Fruit fly (Drosophila melanogaster): ENCODE measurements around the gene bou.

bou gene

DNA sequence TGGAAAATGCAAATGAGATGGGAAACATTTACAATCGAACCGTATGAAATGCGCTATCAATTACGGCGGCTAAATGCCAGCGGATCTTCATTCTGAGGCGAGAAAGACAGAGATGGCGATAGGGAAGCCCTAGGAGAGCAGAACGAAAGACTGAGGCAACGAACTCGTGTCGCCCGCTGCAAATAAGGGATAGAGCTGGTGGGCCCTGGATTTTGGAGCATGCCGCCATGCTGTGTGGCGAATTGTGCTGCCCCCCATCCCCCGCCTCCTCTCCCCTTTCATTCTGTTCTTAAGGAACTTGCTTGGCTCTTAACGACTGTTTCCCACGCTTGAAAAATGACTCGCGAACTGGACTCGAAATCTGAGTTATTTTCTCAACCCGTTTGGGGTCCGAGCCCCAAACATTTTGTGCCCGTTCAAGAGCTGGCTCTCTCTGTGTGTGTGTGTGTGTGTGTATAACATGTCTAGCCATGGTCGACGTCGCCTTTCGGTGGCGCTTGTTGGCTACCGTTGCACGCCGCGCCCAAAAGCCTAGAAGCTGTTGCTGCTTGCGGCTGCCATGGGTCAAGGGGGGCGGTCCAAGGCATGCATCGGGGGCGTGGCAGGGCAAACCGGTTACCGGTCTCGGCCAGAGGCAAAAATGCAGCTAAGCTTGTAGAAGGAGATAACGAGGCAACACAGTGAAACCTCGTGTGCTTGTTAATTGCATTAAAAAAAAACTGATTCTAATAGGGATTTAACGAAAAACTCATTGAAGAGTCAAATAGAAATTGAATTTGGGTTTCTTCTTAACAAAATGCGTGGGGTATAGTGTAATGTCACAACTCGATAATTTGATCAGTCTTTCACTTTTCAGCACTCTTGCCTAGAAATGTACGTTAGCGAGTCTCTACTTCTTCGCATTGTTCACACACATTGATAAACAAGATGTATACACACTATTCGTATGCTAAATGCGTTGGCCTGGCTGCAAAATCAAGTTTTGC, 22.1 kb downstream of the bou start (continued):
- no peak for TF ChIP-seq trh (GFP tag; optimal IDR thresholded peaks at IDR 0.05)
- TF ChIP-seq phol (tag; optimal IDR thresholded peaks at IDR 0.05), result peak; percentile 15
- no peak for TF ChIP-seq CG1792 (GFP tag; optimal IDR thresholded peaks at IDR 0.05)
- TF ChIP-seq nom (GFP tag; optimal IDR thresholded peaks at IDR 0.05), result peak; percentile 45
- peak; percentile 16 for TF ChIP-seq CG7839 (tag; optimal IDR thresholded peaks at IDR 0.05)
- TF ChIP-seq hbn (GFP tag; IDR thresholded peaks at IDR 0.05; ENCODE audit: partially characterized antibody), result no peak
- TF ChIP-seq Med (GFP tag), result peak; percentile 25
- no peak for TF ChIP-seq hkb (optimal IDR thresholded peaks at IDR 0.05)
- peak; percentile 40; the same call in 1 of the 2 replicates for TF ChIP-seq hkb (GFP tag; IDR thresholded peaks at IDR 0.05)
- peak; percentile 7 for TF ChIP-seq Sox102F (GFP tag; optimal IDR thresholded peaks at IDR 0.05)
- TF ChIP-seq nerfin-1 (tag; optimal IDR thresholded peaks at IDR 0.05), result no peak
- no peak for TF ChIP-seq ase (GFP tag; IDR thresholded peaks at IDR 0.05)
- no peak for TF ChIP-seq CG18476 (GFP tag; optimal IDR thresholded peaks at IDR 0.05)
- no peak for TF ChIP-seq grn (GFP tag; optimal IDR thresholded peaks at IDR 0.05)
- peak; percentile 74; the same call in 1 of the 2 replicates for TF ChIP-seq Drgx (GFP tag; IDR thresholded peaks at IDR 0.05)

DNA sequence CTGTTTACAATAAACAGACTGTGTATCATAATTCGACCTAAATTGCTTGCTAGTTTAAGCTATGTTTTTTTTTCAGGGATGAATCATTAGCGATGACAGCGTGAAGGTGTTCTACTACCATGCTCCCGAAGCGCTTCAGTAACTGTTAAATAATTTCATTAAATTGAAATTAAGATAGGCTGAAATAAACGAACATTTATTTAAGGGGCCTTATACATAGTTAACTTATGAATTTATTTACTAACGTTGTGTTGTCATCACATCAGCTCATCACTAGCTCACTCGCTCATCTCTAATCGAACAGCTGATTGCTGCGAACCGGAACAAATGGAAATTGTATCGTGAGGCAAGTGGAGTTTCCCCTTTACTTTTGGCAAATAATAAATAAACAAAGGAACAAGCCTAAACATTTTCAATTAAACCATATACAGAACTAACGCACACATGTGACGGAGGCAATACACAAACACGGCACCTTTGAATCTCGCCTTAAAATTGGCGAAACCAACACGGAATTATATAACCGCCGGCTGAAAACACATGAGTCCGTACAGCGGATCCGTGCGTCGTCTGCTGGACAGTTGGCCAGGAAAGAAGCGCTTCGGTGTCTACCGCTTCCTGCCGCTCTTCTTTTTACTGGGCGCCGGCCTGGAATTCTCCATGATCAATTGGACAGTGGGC, 24.9 kb downstream of the bou start, which contains the start of the genes cm, sloth1 and sloth2:
cm (minus strand) TSS at position 83 of the 681 bp plus-strand sequence.
sloth1 (plus strand) TSS at position 295 of the 681 bp plus-strand sequence.
sloth2 (plus strand) TSS at position 295 of the 681 bp plus-strand sequence.
- TF ChIP-seq CG32767 (GFP tag; IDR thresholded peaks at IDR 0.05) (peak; percentile 70), Hmx (GFP tag; optimal IDR thresholded peaks at IDR 0.05) (peak; percentile 60), ranshi (GFP tag; IDR thresholded peaks at IDR 0.05) (peak; percentile 87), nau (GFP tag; optimal IDR thresholded peaks at IDR 0.05) (peak; percentile 63), CG16779 (GFP tag; IDR thresholded peaks at IDR 0.05) (peak; percentile 76; the same call in 1 of the 2 replicates), gce (GFP tag; IDR thresholded peaks at IDR 0.05) (no peak), gro (GFP tag; optimal IDR thresholded peaks at IDR 0.05) (peak; percentile 91), pzg (GFP tag; optimal IDR thresholded peaks at IDR 0.05) (peak; percentile 53), chn (GFP tag; optimal IDR thresholded peaks at IDR 0.05) (peak; percentile 92), Meics (GFP tag; optimal IDR thresholded peaks at IDR 0.05) (peak; percentile 70), Dref (GFP tag; IDR thresholded peaks at IDR 0.05) (peak; percentile 24; the same call in 1 of the 2 replicates), Dad (GFP tag; optimal IDR thresholded peaks at IDR 0.05) (peak; percentile 84), CG9437 (GFP tag; optimal IDR thresholded peaks at IDR 0.05) (peak; percentile 55), insv (GFP tag; optimal IDR thresholded peaks at IDR 0.05) (peak in 1 of 2 experiments; percentile 69), Taf1 (GFP tag; IDR thresholded peaks at IDR 0.05) (peak; percentile 75), cas (GFP tag; IDR thresholded peaks at IDR 0.05) (peak; percentile 81), H15 (GFP tag; IDR thresholded peaks at IDR 0.05) (peak; percentile 84; the same call in 2 of the 3 replicates), ci (GFP tag; IDR thresholded peaks at IDR 0.05) (peak; percentile 85), MTF-1 (GFP tag; optimal IDR thresholded peaks at IDR 0.05; ENCODE audit: borderline replicate concordance) (peak; percentile 46), Xrp1 (GFP tag; IDR thresholded peaks at IDR 0.05) (peak; percentile 91), CG6689 (GFP tag; IDR thresholded peaks at IDR 0.05) (peak; percentile 83), BEAF-32 (GFP tag; optimal IDR thresholded peaks at IDR 0.05) (peak; percentile 89), CG10321 (GFP tag; IDR thresholded peaks at IDR 0.05) (0 out of 2 replicates have a peak, but pooled peaks have one; percentile 56), CG1602 (GFP tag; optimal IDR thresholded peaks at IDR 0.05) (peak; percentile 90), CG1603 (tag; optimal IDR thresholded peaks at IDR 0.05) (peak; percentile 92), CG31224 (GFP tag; IDR thresholded peaks at IDR 0.05) (peak; percentile 72), CG13424 (tag; optimal IDR thresholded peaks at IDR 0.05) (peak; percentile 92), lilli (GFP tag; optimal IDR thresholded peaks at IDR 0.05) (peak; percentile 92), slou (GFP tag; optimal IDR thresholded peaks at IDR 0.05) (peak; percentile 72), lab (GFP tag; optimal IDR thresholded peaks at IDR 0.05) (peak; percentile 85), Bgb (GFP tag; IDR thresholded peaks at IDR 0.05; ENCODE audit: partially characterized antibody) (peak; percentile 79), CG2129 (GFP tag; IDR thresholded peaks at IDR 0.05; ENCODE audit: partially characterized antibody) (peak; percentile 90)
